Worm (Caenorhabditis elegans) whole organism, late embryonic: ENCODE measurements around the gene gst-41.

ENCODE experiments used
- C08G9.2 ChIP-seq: sonication (generic microtip); optimal IDR thresholded peaks from 2 replicates; lab custom pipeline; 2016; ENCODE audit warnings: mild to moderate bottlenecking, missing genetic modification characterization, moderate library complexity, missing compliant biosample characterization
- F13H6.1 ChIP-seq: sonication (generic microtip); optimal IDR thresholded peaks from 2 replicates; lab custom pipeline; 2016; ENCODE audit warnings: missing genetic modification characterization, missing compliant biosample characterization
- K02D7.2 ChIP-seq: sonication (generic microtip); optimal IDR thresholded peaks from 2 replicates; lab custom pipeline; 2017; ENCODE audit warnings: mild to moderate bottlenecking, missing genetic modification characterization, missing compliant biosample characterization
- K09A11.1 ChIP-seq: sonication (generic microtip); optimal IDR thresholded peaks from 2 replicates; lab custom pipeline; 2017; ENCODE audit warnings: antibody characterized with exemption, mild to moderate bottlenecking, missing genetic modification characterization, missing compliant biosample characterization; ENCODE audit not compliant: insufficient read depth
- T23F11.4 ChIP-seq: fragments of 200-800 bp; sonication (Bioruptor generic); optimal IDR thresholded peaks from 2 replicates; lab custom pipeline; 2018; ENCODE audit warnings: mild to moderate bottlenecking, missing genetic modification characterization, missing compliant biosample characterization
- ahr-1 ChIP-seq: sonication (generic microtip); optimal IDR thresholded peaks from 2 replicates; lab custom pipeline; 2016; ENCODE audit warnings: missing genetic modification characterization, missing compliant biosample characterization
- ceh-14 ChIP-seq: sonication (generic microtip); optimal IDR thresholded peaks from 2 replicates; lab custom pipeline; 2016; ENCODE audit warnings: missing genotype, missing genetic modification characterization, missing compliant biosample characterization
- ceh-18 ChIP-seq: sonication (generic microtip); optimal IDR thresholded peaks from 2 replicates; lab custom pipeline; 2016; ENCODE audit warnings: missing genetic modification characterization, missing compliant biosample characterization
- ceh-19 ChIP-seq: fragments of 200-800 bp; sonication (Bioruptor generic); optimal IDR thresholded peaks from 2 replicates; lab custom pipeline; 2018; ENCODE audit warnings: mild to moderate bottlenecking, missing genetic modification characterization, missing compliant biosample characterization
- ceh-2 ChIP-seq: sonication (generic microtip); optimal IDR thresholded peaks from 2 replicates; lab custom pipeline; 2016; ENCODE audit warnings: missing genotype, missing genetic modification characterization, missing compliant biosample characterization
- ceh-22 ChIP-seq: sonication (generic microtip); optimal IDR thresholded peaks from 2 replicates; lab custom pipeline; 2017; ENCODE audit warnings: missing biosample characterization, missing genetic modification characterization
- ceh-45 ChIP-seq: fragments of 200-800 bp; sonication (Bioruptor generic); IDR thresholded peaks from 2 replicates; pipeline ENCODE4 v1.3.6; 2022; ENCODE audit warnings: missing genetic modification reagents, missing genetic modification characterization, missing compliant biosample characterization
- ceh-48 ChIP-seq: sonication (generic microtip); optimal IDR thresholded peaks from 2 replicates; lab custom pipeline; 2016; ENCODE audit warnings: missing genetic modification characterization, inconsistent platforms, missing compliant biosample characterization
- ceh-6 ChIP-seq: fragments of 200-800 bp; sonication (Bioruptor generic); optimal IDR thresholded peaks from 2 replicates; lab custom pipeline; 2018; ENCODE audit warnings: mild to moderate bottlenecking, missing genetic modification characterization, missing compliant biosample characterization
- dmd-4 ChIP-seq: sonication (generic microtip); optimal IDR thresholded peaks from 2 replicates; lab custom pipeline; 2016; ENCODE audit warnings: borderline replicate concordance, missing genetic modification characterization, missing compliant biosample characterization
- dve-1 ChIP-seq: sonication (generic microtip); optimal IDR thresholded peaks from 2 replicates; lab custom pipeline; 2017; ENCODE audit warnings: antibody characterized with exemption, mild to moderate bottlenecking, missing genetic modification characterization, missing compliant biosample characterization
- elt-2 ChIP-seq: sonication (generic microtip); optimal IDR thresholded peaks from 2 replicates; lab custom pipeline; 2016; ENCODE audit warnings: missing genetic modification reagents, missing genetic modification characterization, missing compliant biosample characterization
- elt-4 ChIP-seq: sonication (generic microtip); optimal IDR thresholded peaks from 2 replicates; lab custom pipeline; 2016; ENCODE audit warnings: missing genetic modification characterization, missing compliant biosample characterization
- fkh-10 ChIP-seq: fragments of 150-350 bp; optimal IDR thresholded peaks from 2 replicates; lab custom pipeline; 2014; ENCODE audit warnings: missing biosample characterization, missing genetic modification reagents, missing genetic modification characterization
- gmeb-2 ChIP-seq: sonication (generic microtip); optimal IDR thresholded peaks from 2 replicates; lab custom pipeline; 2016; ENCODE audit warnings: missing genetic modification characterization, inconsistent platforms, missing compliant biosample characterization
- hlh-13 ChIP-seq: fragments of 200-800 bp; sonication (Bioruptor generic); optimal IDR thresholded peaks from 2 replicates; lab custom pipeline; 2018; ENCODE audit warnings: mild to moderate bottlenecking, missing genetic modification characterization, missing compliant biosample characterization
- hlh-30 ChIP-seq: sonication (generic microtip); optimal IDR thresholded peaks from 2 replicates; lab custom pipeline; 2017; ENCODE audit warnings: antibody characterized with exemption, missing genetic modification characterization, missing compliant biosample characterization; ENCODE audit not compliant: insufficient read depth
- hlh-6 ChIP-seq: sonication (generic microtip); optimal IDR thresholded peaks from 2 replicates; lab custom pipeline; 2016; ENCODE audit warnings: missing genotype, missing genetic modification characterization, missing compliant biosample characterization
- madf-2 ChIP-seq: sonication (generic microtip); optimal IDR thresholded peaks from 2 replicates; lab custom pipeline; 2017; ENCODE audit warnings: missing genetic modification characterization, missing compliant biosample characterization
- odd-2 ChIP-seq: sonication (generic microtip); optimal IDR thresholded peaks from 2 replicates; lab custom pipeline; 2017; ENCODE audit warnings: antibody characterized with exemption, mild to moderate bottlenecking, missing genetic modification characterization, missing compliant biosample characterization
- pag-3 ChIP-seq: sonication (generic microtip); optimal IDR thresholded peaks from 2 replicates; lab custom pipeline; 2016; ENCODE audit warnings: missing compliant biosample characterization, missing genetic modification characterization, borderline replicate concordance
- pha-2 ChIP-seq: sonication (generic microtip); optimal IDR thresholded peaks from 2 replicates; lab custom pipeline; 2017; ENCODE audit warnings: mild to moderate bottlenecking, missing genetic modification characterization, missing compliant biosample characterization
- pqm-1 ChIP-seq: sonication (generic microtip); optimal IDR thresholded peaks from 2 replicates; lab custom pipeline; 2016; ENCODE audit warnings: missing genetic modification characterization, missing compliant biosample characterization
- ref-2 ChIP-seq: sonication (generic microtip); optimal IDR thresholded peaks from 2 replicates; lab custom pipeline; 2016; ENCODE audit warnings: missing genetic modification characterization, missing compliant biosample characterization
- rnt-1 ChIP-seq: sonication (generic microtip); optimal IDR thresholded peaks from 2 replicates; lab custom pipeline; 2016; ENCODE audit warnings: missing genetic modification characterization, missing compliant biosample characterization
- sdc-2 ChIP-seq: sonication (generic microtip); optimal IDR thresholded peaks from 2 replicates; lab custom pipeline; 2016; ENCODE audit warnings: missing genotype, missing genetic modification characterization, missing compliant biosample characterization
- tbx-2 ChIP-seq: sonication (generic microtip); optimal IDR thresholded peaks from 2 replicates; lab custom pipeline; 2016; ENCODE audit warnings: missing genetic modification characterization, missing compliant biosample characterization
- tbx-7 ChIP-seq: sonication (generic microtip); optimal IDR thresholded peaks from 2 replicates; lab custom pipeline; 2016; ENCODE audit warnings: missing genotype, missing genetic modification characterization, missing compliant biosample characterization
- ttx-3 ChIP-seq: sonication (generic microtip); optimal IDR thresholded peaks from 2 replicates; lab custom pipeline; 2016; ENCODE audit warnings: missing genetic modification reagents, missing genetic modification characterization, missing compliant biosample characterization
- unc-3 ChIP-seq, 2 experiments: fragments of 200-800 bp in 1 of 2; sonication (Bioruptor generic) in 1 of 2; sonication (generic microtip) in 1 of 2; conservative IDR thresholded peaks in 1 of 2; optimal IDR thresholded peaks in 1 of 2; 2 replicates each; pipeline versions ENCODE4 v1.3.6 to Lab custom; 2016 to 2022; ENCODE audit warnings: missing compliant biosample characterization in 2 of 2, missing genetic modification characterization in 2 of 2, missing genetic modification reagents in 1 of 2
- unc-42 ChIP-seq: sonication (generic microtip); optimal IDR thresholded peaks from 2 replicates; lab custom pipeline; 2016; ENCODE audit warnings: missing genotype, missing genetic modification characterization, missing compliant biosample characterization
- unc-86 ChIP-seq: sonication (generic microtip); optimal IDR thresholded peaks from 2 replicates; lab custom pipeline; 2016; ENCODE audit warnings: missing genetic modification characterization, missing compliant biosample characterization
- ztf-16 ChIP-seq: sonication (generic microtip); optimal IDR thresholded peaks from 2 replicates; lab custom pipeline; 2017; ENCODE audit warnings: missing genetic modification characterization, missing compliant biosample characterization

The gst-41 gene

DNA sequence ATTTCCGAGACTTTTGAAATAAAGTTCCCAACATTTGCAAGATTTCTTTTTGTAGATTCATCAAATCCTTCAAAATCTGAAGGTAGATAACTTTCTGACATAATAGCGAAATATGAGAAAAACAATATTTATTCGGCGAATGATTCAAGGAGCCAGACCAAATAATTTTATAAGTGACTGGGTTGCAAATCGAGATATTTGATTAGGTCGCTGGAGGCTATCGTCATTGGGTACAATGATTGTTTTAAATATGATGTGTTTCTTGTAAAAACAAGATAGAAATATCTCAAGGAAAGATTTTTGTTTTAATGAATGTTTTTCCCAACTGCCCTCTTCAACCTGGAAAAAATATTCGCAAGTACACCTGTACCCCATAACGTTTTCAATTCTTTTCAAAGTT is 29.8 kb upstream of the gst-41 start, which contains the start of gene srw-69:
Gene srw-69 (minus strand): TSS at position 101 of the 400 bp plus-strand sequence.
- TF ChIP-seq ceh-14 (tag; lab: Kevin White, UChicago) (no peak), dve-1 (tag; lab: Kevin White, UChicago) (no peak), K09A11.1 (no peak), ztf-16 (no peak), T23F11.4 (GFP tag; lab: Kevin White, UChicago) (no peak), ttx-3 (tag; lab: Kevin White, UChicago) (no peak), ceh-6 (GFP tag; lab: Kevin White, UChicago) (no peak), hlh-13 (no peak), tbx-7 (tag; lab: Kevin White, UChicago) (no peak), C08G9.2 (no peak), unc-3 (GFP tag; conservative IDR thresholded peaks at IDR 0.05; lab: Robert Waterston, UW) (no peak), unc-3 (tag; optimal IDR thresholded peaks at IDR 0.05; lab: Kevin White, UChicago) (no peak), fkh-10 (GFP tag; lab: Kevin White, UChicago) (no peak), unc-42 (no peak), madf-2 (tag; lab: Kevin White, UChicago) (no peak), pag-3 (no peak)

DNA sequence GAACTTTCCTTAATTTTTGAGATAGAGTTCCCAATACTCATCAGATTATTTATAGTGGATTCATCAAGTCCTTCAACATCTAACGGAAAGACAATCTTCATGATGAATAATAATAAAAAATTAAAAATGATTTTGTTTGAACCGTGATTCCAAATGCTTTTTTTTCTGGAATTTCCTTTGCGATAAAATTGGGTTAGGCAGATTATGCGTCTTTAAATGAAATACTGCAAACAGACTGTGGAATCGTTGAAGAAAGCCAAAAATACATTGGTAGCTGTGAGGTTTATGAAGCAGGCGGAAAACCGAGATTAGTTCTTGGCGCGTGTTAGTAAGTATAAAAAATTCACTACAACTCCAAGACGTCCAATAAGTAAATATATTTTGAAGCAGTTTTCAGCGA is 27.5 kb upstream of the gst-41 start, which contains the start of gene srw-68:
Gene srw-68 (minus strand): TSS at position 101 of the 400 bp plus-strand sequence.
- no peak for TF ChIP-seq T23F11.4 (GFP tag; lab: Kevin White, UChicago)
- TF ChIP-seq K02D7.2 (tag; lab: Kevin White, UChicago), result no peak
- TF ChIP-seq ceh-22 (tag; lab: Kevin White, UChicago), result no peak
- no peak for TF ChIP-seq hlh-13
- TF ChIP-seq pqm-1 (tag; lab: Kevin White, UChicago), result no peak
- TF ChIP-seq ceh-19 (GFP tag; lab: Kevin White, UChicago), result no peak
- TF ChIP-seq elt-4 (tag; lab: Kevin White, UChicago), result no peak
- TF ChIP-seq hlh-30 (tag; lab: Kevin White, UChicago), result no peak
- TF ChIP-seq elt-2 (tag; lab: Kevin White, UChicago), result no peak
- no peak for TF ChIP-seq unc-86 (tag; lab: Kevin White, UChicago)
- TF ChIP-seq, all 69 proteins: peak for 0

DNA sequence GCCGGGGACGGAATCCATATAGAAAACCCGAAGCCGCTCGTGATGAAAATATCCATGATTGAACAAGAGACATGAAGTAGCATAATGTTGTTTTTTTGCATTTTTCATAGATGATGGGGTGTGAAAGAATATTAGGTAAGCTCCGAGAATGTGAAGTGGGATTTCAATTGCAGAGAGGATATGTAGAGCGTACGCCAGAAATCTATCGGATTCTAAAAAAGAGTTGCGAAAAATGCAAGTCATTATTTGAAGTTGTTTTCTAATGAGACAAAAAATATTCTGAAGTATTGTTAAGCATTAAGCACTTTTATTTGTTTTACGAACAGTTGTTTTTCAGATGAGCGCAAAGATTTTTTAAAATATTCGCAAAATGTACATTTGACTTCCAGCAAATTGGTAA is 25.2 kb upstream of the gst-41 start, which contains the start of gene F18E3.10:
Gene F18E3.10 (minus strand): TSS at position 101 of the 400 bp plus-strand sequence.
- TF ChIP-seq rnt-1 (tag; lab: Kevin White, UChicago) (no peak), hlh-6 (no peak), ref-2 (tag; lab: Kevin White, UChicago) (no peak), dmd-4 (tag; lab: Kevin White, UChicago) (no peak), K02D7.2 (tag; lab: Kevin White, UChicago) (no peak), madf-2 (tag; lab: Kevin White, UChicago) (no peak), pha-2 (tag; lab: Kevin White, UChicago) (no peak), K09A11.1 (no peak), ahr-1 (tag; lab: Kevin White, UChicago) (no peak), elt-4 (tag; lab: Kevin White, UChicago) (no peak), odd-2 (no peak), unc-3 (GFP tag; conservative IDR thresholded peaks at IDR 0.05; lab: Robert Waterston, UW) (no peak), unc-3 (tag; optimal IDR thresholded peaks at IDR 0.05; lab: Kevin White, UChicago) (no peak), F13H6.1 (tag; lab: Kevin White, UChicago) (no peak), elt-2 (tag; lab: Kevin White, UChicago) (no peak), ceh-14 (tag; lab: Kevin White, UChicago) (no peak), ceh-45 (GFP tag; lab: Robert Waterston, UW) (no peak), tbx-2 (tag; lab: Kevin White, UChicago) (no peak), gmeb-2 (tag; lab: Kevin White, UChicago) (no peak), ceh-2 (tag; lab: Kevin White, UChicago) (no peak)

DNA sequence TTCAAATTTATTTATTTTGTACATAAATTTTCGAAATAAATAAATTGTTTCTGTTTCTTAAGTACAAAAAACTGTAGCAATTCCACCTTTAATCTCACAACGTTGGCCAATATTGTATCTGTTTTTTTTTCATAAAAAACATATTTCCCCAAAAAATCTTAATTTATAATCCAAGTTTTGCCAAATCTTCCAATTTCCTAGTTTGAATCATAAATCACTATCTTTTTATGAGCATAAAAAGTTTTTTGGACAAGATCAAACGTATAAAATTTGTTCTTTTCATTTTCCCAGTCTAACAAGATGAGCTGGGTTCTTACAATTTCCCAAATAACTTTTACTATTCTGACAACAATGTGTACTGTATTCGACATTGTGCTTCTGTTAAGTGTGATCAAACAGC is 21.1 kb upstream of the gst-41 start, which contains the start of gene srxa-4:
Gene srxa-4 (plus strand): TSS at position 301 of the 400 bp plus-strand sequence.
- TF ChIP-seq ahr-1 (tag; lab: Kevin White, UChicago) (no peak), tbx-2 (tag; lab: Kevin White, UChicago) (no peak), odd-2 (no peak), sdc-2 (tag; lab: Kevin White, UChicago) (no peak), ceh-22 (tag; lab: Kevin White, UChicago) (no peak), pha-2 (tag; lab: Kevin White, UChicago) (no peak), ttx-3 (tag; lab: Kevin White, UChicago) (no peak), ceh-18 (no peak), ceh-48 (tag; lab: Kevin White, UChicago) (no peak), pag-3 (no peak), T23F11.4 (GFP tag; lab: Kevin White, UChicago) (no peak), ceh-14 (tag; lab: Kevin White, UChicago) (no peak)
- TF ChIP-seq, all 69 proteins: peak for 0
